Worm (Caenorhabditis elegans) whole organism, L4/young adult: Measurements from ENCODE around the gene M163.8.

ENCODE experiments used
- W03F9.2 ChIP-seq: fragments of 150-350 bp; optimal IDR thresholded peaks from 2 replicates; lab custom pipeline; 2014; ENCODE audit warnings: missing biosample characterization, missing genetic modification characterization
- dao-5 ChIP-seq: sonication (generic microtip); optimal IDR thresholded peaks from 2 replicates; lab custom pipeline; 2016; ENCODE audit warnings: missing genotype, missing genetic modification characterization, moderate library complexity, missing compliant biosample characterization
- him-1 ChIP-seq: sonication (generic microtip); optimal IDR thresholded peaks from 2 replicates; lab custom pipeline; 2016; ENCODE audit warnings: missing genotype, missing genetic modification reagents, missing genetic modification characterization, missing compliant biosample characterization

- TF ChIP-seq dao-5 (tag; lab: Kevin White, UChicago) = peak; percentile 48
- TF ChIP-seq him-1 (tag; lab: Kevin White, UChicago) = no peak
- no peak for TF ChIP-seq W03F9.2 (tag; lab: Kevin White, UChicago)
Observed at ce11 chrX:14478743-14479428, 6.0 kb upstream of the M163.8 start, which contains the start of gene M163.11.
